Worm (Caenorhabditis elegans): ENCODE results near the gene T05C3.6.

Gene T05C3.6

ce11 chrV:5484866-5485265 lies 5.4 kb upstream of the T05C3.6 start, which contains the start of gene srg-65:
Gene srg-65, minus strand, starts transcription at chrV:5484966.
- TF ChIP-seq dao-5 (tag; optimal IDR thresholded peaks at IDR 0.05) (no peak), W03F9.2 (tag; optimal IDR thresholded peaks at IDR 0.05) (no peak), him-1 (tag; optimal IDR thresholded peaks at IDR 0.05) (no peak)

ce11 chrV:5487180-5487579 lies 3.1 kb upstream of the T05C3.6 start:
- TF ChIP-seq dao-5 (tag; optimal IDR thresholded peaks at IDR 0.05) (no peak), him-1 (tag; optimal IDR thresholded peaks at IDR 0.05) (no peak), W03F9.2 (tag; optimal IDR thresholded peaks at IDR 0.05) (no peak)

ce11 chrV:5488766-5489165 lies 1.5 kb upstream of the T05C3.6 start, which contains the start of gene grl-18:
Gene grl-18, minus strand, starts transcription at chrV:5488866.
- TF ChIP-seq dao-5 (tag; optimal IDR thresholded peaks at IDR 0.05) (no peak), him-1 (tag; optimal IDR thresholded peaks at IDR 0.05) (no peak), W03F9.2 (tag; optimal IDR thresholded peaks at IDR 0.05) (no peak)

ce11 chrV:5493447-5493846 lies 3.2 kb downstream of the T05C3.6 start, which contains the start of gene T05C3.2:
Gene T05C3.2, plus strand, starts transcription at chrV:5493747.
- no peak for TF ChIP-seq W03F9.2 (tag; optimal IDR thresholded peaks at IDR 0.05)
- TF ChIP-seq him-1 (tag; optimal IDR thresholded peaks at IDR 0.05), result no peak
- no peak for TF ChIP-seq dao-5 (tag; optimal IDR thresholded peaks at IDR 0.05)

- TF ChIP-seq W03F9.2 (tag; optimal IDR thresholded peaks at IDR 0.05) (no peak), dao-5 (tag; optimal IDR thresholded peaks at IDR 0.05) (no peak), him-1 (tag; optimal IDR thresholded peaks at IDR 0.05) (no peak)
Observed at ce11 chrV:5499475-5499874, 9.2 kb downstream of the T05C3.6 start.

ce11 chrV:5502701-5503100 lies 12.5 kb downstream of the T05C3.6 start:
- no peak for TF ChIP-seq him-1 (tag; optimal IDR thresholded peaks at IDR 0.05)
- no peak for TF ChIP-seq dao-5 (tag; optimal IDR thresholded peaks at IDR 0.05)
- TF ChIP-seq W03F9.2 (tag; optimal IDR thresholded peaks at IDR 0.05), result no peak

ce11 chrV:5504295-5504694 lies 14.1 kb downstream of the T05C3.6 start:
- TF ChIP-seq him-1 (tag; optimal IDR thresholded peaks at IDR 0.05) (no peak), dao-5 (tag; optimal IDR thresholded peaks at IDR 0.05) (no peak), W03F9.2 (tag; optimal IDR thresholded peaks at IDR 0.05) (no peak)

- TF ChIP-seq him-1 (tag; optimal IDR thresholded peaks at IDR 0.05) (peak; percentile 59), dao-5 (tag; optimal IDR thresholded peaks at IDR 0.05) (no peak), W03F9.2 (tag; optimal IDR thresholded peaks at IDR 0.05) (peak; percentile 76)
Observed at ce11 chrV:5504807-5505442, 14.7 kb downstream of the T05C3.6 start, which contains the start of the genes dnj-19 and nhr-47. Gene dnj-19, minus strand, starts transcription at chrV:5504857. Gene nhr-47, plus strand, starts transcription at chrV:5505253.

- no peak for TF ChIP-seq dao-5 (tag; optimal IDR thresholded peaks at IDR 0.05)
- TF ChIP-seq W03F9.2 (tag; optimal IDR thresholded peaks at IDR 0.05), result no peak
Observed at ce11 chrV:5509134-5509533, 18.9 kb downstream of the T05C3.6 start.

- no peak for TF ChIP-seq W03F9.2 (tag; optimal IDR thresholded peaks at IDR 0.05)
- TF ChIP-seq him-1 (tag; optimal IDR thresholded peaks at IDR 0.05), result no peak
- TF ChIP-seq dao-5 (tag; optimal IDR thresholded peaks at IDR 0.05), result no peak
Observed at ce11 chrV:5509966-5510365, 19.7 kb downstream of the T05C3.6 start.

ce11 chrV:5511720-5512119 lies 21.5 kb downstream of the T05C3.6 start:
- TF ChIP-seq dao-5 (tag; optimal IDR thresholded peaks at IDR 0.05) (no peak), him-1 (tag; optimal IDR thresholded peaks at IDR 0.05) (no peak), W03F9.2 (tag; optimal IDR thresholded peaks at IDR 0.05) (no peak)

ce11 chrV:5512559-5512958 lies 22.3 kb downstream of the T05C3.6 start:
- TF ChIP-seq dao-5 (tag; optimal IDR thresholded peaks at IDR 0.05) (no peak), him-1 (tag; optimal IDR thresholded peaks at IDR 0.05) (no peak), W03F9.2 (tag; optimal IDR thresholded peaks at IDR 0.05) (no peak)

- TF ChIP-seq him-1 (tag; optimal IDR thresholded peaks at IDR 0.05), result no peak
- no peak for TF ChIP-seq dao-5 (tag; optimal IDR thresholded peaks at IDR 0.05)
- no peak for TF ChIP-seq W03F9.2 (tag; optimal IDR thresholded peaks at IDR 0.05)
Observed at ce11 chrV:5513630-5514378, 23.6 kb downstream of the T05C3.6 start, which contains the start of the genes hpo-15 and mms-19. Gene hpo-15, minus strand, starts transcription at chrV:5513830. Gene mms-19, plus strand, starts transcription at chrV:5514348.

ce11 chrV:5521735-5522241 lies 31.5 kb downstream of the T05C3.6 start, which contains the start of gene hir-1:
Gene hir-1, plus strand, starts transcription at chrV:5522139.
- no peak for TF ChIP-seq him-1 (tag; optimal IDR thresholded peaks at IDR 0.05)
- no peak for TF ChIP-seq W03F9.2 (tag; optimal IDR thresholded peaks at IDR 0.05)
- no peak for TF ChIP-seq dao-5 (tag; optimal IDR thresholded peaks at IDR 0.05)

All from whole organism, L4/young adult.